Worm (Caenorhabditis elegans): Measurements from ENCODE around the gene vha-5.

The vha-5 gene

ce11 chrIV:8339636-8340035 is 35.9 kb downstream of the vha-5 start, which contains the start of gene lgc-6:
Gene lgc-6 (plus strand): TSS chrIV:8339936.
- TF ChIP-seq F22D6.2 (tag; optimal IDR thresholded peaks at IDR 0.05) (no peak), tbx-9 (tag; optimal IDR thresholded peaks at IDR 0.05; ENCODE audit: borderline replicate concordance) (no peak), repo-1 (tag; optimal IDR thresholded peaks at IDR 0.05) (no peak), F37B4.10 (GFP tag; IDR thresholded peaks at IDR 0.05) (no peak), cebp-2 (GFP tag; IDR thresholded peaks at IDR 0.05) (no peak), C17E4.6 (GFP tag; IDR thresholded peaks at IDR 0.05) (no peak), ets-4 (GFP tag; optimal IDR thresholded peaks at IDR 0.05) (no peak), die-1 (tag; optimal IDR thresholded peaks at IDR 0.05) (no peak), snpc-1.3 (tag; optimal IDR thresholded peaks at IDR 0.05; ENCODE audit: insufficient read depth) (no peak), F55B11.4 (tag; optimal IDR thresholded peaks at IDR 0.05; ENCODE audit: borderline replicate concordance, insufficient read depth) (no peak), sdz-38 (tag; optimal IDR thresholded peaks at IDR 0.05) (no peak), let-526 (GFP tag; IDR thresholded peaks at IDR 0.05) (no peak), lir-1 (GFP tag; conservative IDR thresholded peaks at IDR 0.05) (no peak), ama-1 (optimal IDR thresholded peaks at IDR 0.05) (no peak), ama-1 (GFP tag; optimal IDR thresholded peaks at IDR 0.05) (no peak), nhr-179 (tag; optimal IDR thresholded peaks at IDR 0.05) (no peak), sea-2 (GFP tag; IDR thresholded peaks at IDR 0.05) (no peak)

DNA sequence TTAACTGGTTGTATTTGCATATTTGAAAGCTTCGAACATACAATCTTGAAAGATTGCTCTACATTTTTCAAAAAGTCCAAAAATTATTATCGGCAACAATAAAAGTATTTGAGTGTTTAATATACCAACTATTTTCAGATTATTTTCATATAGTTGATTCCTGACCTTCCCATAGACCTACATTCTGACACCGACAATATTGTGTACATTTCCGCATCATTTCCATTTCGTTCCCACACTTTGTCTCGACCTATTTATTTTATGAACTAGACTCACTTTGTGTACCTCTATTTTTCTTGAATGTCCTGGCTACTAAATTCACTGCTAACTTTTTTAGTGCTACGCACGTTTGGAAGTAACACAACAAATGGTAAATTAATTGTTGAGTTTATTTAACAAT is 38.6 kb downstream of the vha-5 start, which contains the start of gene lgc-5:
Gene lgc-5, plus strand, starts transcription at position 301 of the 400 bp plus-strand sequence.
- TF ChIP-seq akir-1 (GFP tag; optimal IDR thresholded peaks at IDR 0.05) (no peak), lin-54 (GFP tag; optimal IDR thresholded peaks at IDR 0.05) (no peak), F37B4.10 (GFP tag; IDR thresholded peaks at IDR 0.05) (no peak), Y56A3A.18 (GFP tag; IDR thresholded peaks at IDR 0.05) (no peak), nhr-179 (tag; optimal IDR thresholded peaks at IDR 0.05) (no peak), nhr-27 (tag; optimal IDR thresholded peaks at IDR 0.05) (no peak), ekl-4 (GFP tag; IDR thresholded peaks at IDR 0.05) (no peak), ztf-18 (tag; optimal IDR thresholded peaks at IDR 0.05) (no peak)

- TF ChIP-seq ceh-58 (GFP tag; IDR thresholded peaks at IDR 0.05) (no peak), F57C9.4 (tag; optimal IDR thresholded peaks at IDR 0.05) (no peak), nhr-179 (tag; optimal IDR thresholded peaks at IDR 0.05) (no peak), attf-6 (GFP tag; IDR thresholded peaks at IDR 0.05) (no peak), nfya-2 (GFP tag; IDR thresholded peaks at IDR 0.05) (no peak), nhr-120 (GFP tag; IDR thresholded peaks at IDR 0.05) (no peak), tbx-9 (tag; optimal IDR thresholded peaks at IDR 0.05; ENCODE audit: borderline replicate concordance) (no peak), hmg-1.2 (GFP tag; IDR thresholded peaks at IDR 0.05) (no peak), K11D2.4 (GFP tag; IDR thresholded peaks at IDR 0.05) (no peak), ccch-3 (GFP tag; optimal IDR thresholded peaks at IDR 0.05) (no peak), hrde-1 (tag; optimal IDR thresholded peaks at IDR 0.05; ENCODE audit: borderline replicate concordance) (no peak)
Measured at ce11 chrIV:8345518-8345917, 41.8 kb downstream of the vha-5 start, which contains the start of gene F17E9.5. Gene F17E9.5 (plus strand): TSS chrIV:8345818.

DNA sequence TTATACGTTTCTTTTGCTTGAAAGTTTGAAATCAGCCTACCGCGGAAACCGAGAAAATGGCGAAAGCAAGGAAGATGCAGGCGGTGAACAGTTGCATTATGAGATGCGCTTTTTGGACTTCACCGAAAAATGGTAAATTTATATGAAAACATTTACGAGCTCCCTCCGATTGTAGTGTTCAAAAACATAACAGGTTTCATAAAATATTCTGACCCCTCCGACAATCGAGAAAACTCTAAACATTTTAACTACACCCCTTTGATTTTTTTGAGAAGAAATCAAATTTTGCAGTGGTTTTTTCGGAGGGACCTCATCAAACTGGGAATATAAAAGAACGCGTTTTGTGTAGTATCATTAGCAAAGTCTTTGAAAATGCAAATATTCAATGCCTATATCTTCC is 43.3 kb downstream of the vha-5 start, which contains the start of the genes F17E9.18 and F17E9.15:
Gene F17E9.18, minus strand, starts transcription at position 101 of the 400 bp plus-strand sequence.
Gene F17E9.15, plus strand, starts transcription at position 368 of the 400 bp plus-strand sequence.
- TF ChIP-seq ztf-3 (GFP tag; optimal IDR thresholded peaks at IDR 0.05) (no peak), mel-28 (tag; optimal IDR thresholded peaks at IDR 0.05; ENCODE audit: borderline replicate concordance) (no peak), lsl-1 (GFP tag; optimal IDR thresholded peaks at IDR 0.05) (no peak), cebp-2 (GFP tag; IDR thresholded peaks at IDR 0.05) (no peak), attf-3 (GFP tag; conservative IDR thresholded peaks at IDR 0.05) (no peak)

Data from whole organism, young adult.